Fruit fly (Drosophila melanogaster) whole organism, embryonic: ENCODE data around the gene CG32137.

Experiments used
- Aef1 ChIP-seq: fragments of 200-800 bp; sonication (Bioruptor generic); IDR thresholded peaks from 3 replicates; pipeline ENCODE4 v1.3.6; 2022; ENCODE audit warnings: missing biosample characterization, missing genetic modification characterization
- CG10267 ChIP-seq: fragments of 200-800 bp; sonication (Bioruptor generic); optimal IDR thresholded peaks from 2 replicates; lab custom pipeline; 2018; ENCODE audit warnings: missing biosample characterization, mild to moderate bottlenecking, missing genetic modification characterization, moderate library complexity
- CG11723 ChIP-seq: fragments of 200-800 bp; sonication (Bioruptor generic); optimal IDR thresholded peaks from 2 replicates; lab custom pipeline; 2017; ENCODE audit warnings: missing biosample characterization, mild to moderate bottlenecking, missing genetic modification characterization
- CG12155 ChIP-seq: fragments of 200-800 bp; sonication (Bioruptor generic); optimal IDR thresholded peaks from 3 replicates; lab custom pipeline; 2016; ENCODE audit warnings: missing biosample characterization, missing genetic modification characterization
- CG13287 ChIP-seq: fragments of 200-800 bp; sonication (Bioruptor generic); IDR thresholded peaks from 2 replicates; pipeline ENCODE4 v1.3.6; 2022; ENCODE audit warnings: missing biosample characterization, missing genetic modification characterization; ENCODE audit not compliant: partially characterized antibody
- CG13296 ChIP-seq: fragments of 200-800 bp; sonication (Bioruptor generic); optimal IDR thresholded peaks from 3 replicates; lab custom pipeline; 2018; ENCODE audit warnings: missing biosample characterization, mild to moderate bottlenecking, missing genetic modification characterization
- CG14965 ChIP-seq: fragments of 200-800 bp; sonication (Bioruptor generic); optimal IDR thresholded peaks from 2 replicates; lab custom pipeline; 2016; ENCODE audit warnings: missing biosample characterization, missing genetic modification characterization, borderline replicate concordance
- CG1647 ChIP-seq: fragments of 200-800 bp; sonication (Bioruptor generic); optimal IDR thresholded peaks from 3 replicates; lab custom pipeline; 2016; ENCODE audit warnings: missing biosample characterization, missing genetic modification characterization
- CG16863 ChIP-seq: fragments of 200-800 bp; sonication (Bioruptor generic); optimal IDR thresholded peaks from 3 replicates; lab custom pipeline; 2016; ENCODE audit warnings: missing biosample characterization, missing genetic modification characterization
- CG1832 ChIP-seq: fragments of 200-800 bp; sonication (Bioruptor generic); optimal IDR thresholded peaks from 2 replicates; lab custom pipeline; 2017; ENCODE audit warnings: missing biosample characterization, mild to moderate bottlenecking, missing genetic modification characterization, inconsistent platforms
- CG18619 ChIP-seq: fragments of 200-800 bp; sonication (Bioruptor generic); optimal IDR thresholded peaks from 3 replicates; lab custom pipeline; 2017; ENCODE audit warnings: missing biosample characterization, mild to moderate bottlenecking, missing genetic modification characterization
- CG2116 ChIP-seq: fragments of 200-800 bp; sonication (Bioruptor generic); optimal IDR thresholded peaks from 3 replicates; lab custom pipeline; 2018; ENCODE audit warnings: missing biosample characterization, mild to moderate bottlenecking, missing genetic modification characterization
- CG31388 ChIP-seq: fragments of 200-800 bp; sonication (Bioruptor generic); optimal IDR thresholded peaks from 2 replicates; lab custom pipeline; 2016; ENCODE audit warnings: missing biosample characterization, missing genetic modification characterization
- CG3847 ChIP-seq: fragments of 200-800 bp; sonication (Bioruptor generic); IDR thresholded peaks from 2 replicates; pipeline ENCODE4 v1.3.6; 2022; ENCODE audit warnings: missing biosample characterization, missing genetic modification characterization
- CG3995 ChIP-seq: fragments of 200-800 bp; sonication (Bioruptor generic); optimal IDR thresholded peaks from 3 replicates; lab custom pipeline; 2016; ENCODE audit warnings: missing biosample characterization, missing genetic modification characterization
- CG4424 ChIP-seq: fragments of 200-800 bp; sonication (Bioruptor generic); optimal IDR thresholded peaks from 3 replicates; lab custom pipeline; 2016; ENCODE audit warnings: missing biosample characterization, missing genetic modification characterization
- CG5180 ChIP-seq: fragments of 200-800 bp; sonication (Bioruptor generic); optimal IDR thresholded peaks from 3 replicates; lab custom pipeline; 2017; ENCODE audit warnings: missing biosample characterization, missing genetic modification characterization, mild to moderate bottlenecking, moderate library complexity, missing genetic modification reagents
- CG6254 ChIP-seq: fragments of 200-800 bp; sonication (Bioruptor generic); optimal IDR thresholded peaks from 3 replicates; lab custom pipeline; 2017; ENCODE audit warnings: mild to moderate bottlenecking, missing biosample characterization, missing genetic modification reagents, missing genetic modification characterization
- CG6272 ChIP-seq: fragments of 200-800 bp; sonication (Bioruptor generic); IDR thresholded peaks from 2 replicates; pipeline ENCODE4 v1.3.6; 2022; ENCODE audit warnings: missing biosample characterization, missing genetic modification characterization
- CG6813 ChIP-seq: fragments of 200-800 bp; sonication (Bioruptor generic); optimal IDR thresholded peaks from 2 replicates; lab custom pipeline; 2017; ENCODE audit warnings: missing biosample characterization, missing genetic modification characterization, mild to moderate bottlenecking, moderate library complexity, missing genetic modification reagents
- CG8290 ChIP-seq, 3 experiments: fragments of 200-800 bp; sonication (Bioruptor generic); optimal IDR thresholded peaks; 2 replicates each; lab custom pipeline; 2016 to 2019; ENCODE audit warnings: missing biosample characterization in 3 of 3, missing genetic modification characterization in 3 of 3, mild to moderate bottlenecking in 2 of 3, moderate library complexity in 1 of 3
- CrebB ChIP-seq: fragments of 200-800 bp; sonication (Bioruptor generic); optimal IDR thresholded peaks from 3 replicates; lab custom pipeline; 2018; ENCODE audit warnings: missing biosample characterization, mild to moderate bottlenecking, missing genetic modification characterization
- Doc2 ChIP-seq: fragments of 200-800 bp; sonication (Bioruptor generic); IDR thresholded peaks from 2 replicates; pipeline ENCODE4 v1.3.6; 2022; ENCODE audit warnings: missing biosample characterization, missing genetic modification characterization
- ERR ChIP-seq: fragments of 200-800 bp; sonication (Bioruptor generic); optimal IDR thresholded peaks from 2 replicates; lab custom pipeline; 2016; ENCODE audit warnings: missing biosample characterization, missing genetic modification characterization
- Gsc ChIP-seq: fragments of 200-800 bp; sonication (Bioruptor generic); IDR thresholded peaks from 2 replicates; pipeline ENCODE4 v1.3.6; 2022; ENCODE audit warnings: missing biosample characterization, missing genetic modification characterization
- Hr51 ChIP-seq, 2 experiments: fragments of 200-800 bp; sonication (Bioruptor generic); optimal IDR thresholded peaks; 2 replicates in 1 of 2; 3 replicates in 1 of 2; lab custom pipeline; 2016 to 2018; ENCODE audit warnings: missing biosample characterization in 2 of 2, missing genetic modification characterization in 2 of 2, mild to moderate bottlenecking in 1 of 2, moderate library complexity in 1 of 2
- Meics ChIP-seq: fragments of 200-800 bp; sonication (Bioruptor generic); optimal IDR thresholded peaks from 2 replicates; lab custom pipeline; 2017; ENCODE audit warnings: missing biosample characterization, mild to moderate bottlenecking, missing genetic modification characterization
- Ptx1 ChIP-seq: fragments of 200-800 bp; sonication (Bioruptor generic); IDR thresholded peaks from 2 replicates; pipeline ENCODE4 v1.3.6; 2022; ENCODE audit warnings: missing biosample characterization, missing genetic modification characterization
- Side ChIP-seq: fragments of 200-800 bp; sonication (Bioruptor generic); optimal IDR thresholded peaks from 2 replicates; lab custom pipeline; 2016; ENCODE audit warnings: missing biosample characterization, missing genetic modification characterization
- Usf ChIP-seq: fragments of 200-800 bp; sonication (Bioruptor generic); optimal IDR thresholded peaks from 2 replicates; lab custom pipeline; 2017; ENCODE audit warnings: missing genotype, missing biosample characterization, missing genetic modification characterization
- br ChIP-seq: fragments of >200 bp; optimal IDR thresholded peaks from 2 replicates; lab custom pipeline; 2017
- chm ChIP-seq: fragments of 200-800 bp; sonication (Bioruptor generic); IDR thresholded peaks from 2 replicates; pipeline ENCODE4 v1.3.6; 2022; ENCODE audit warnings: missing biosample characterization, missing genetic modification characterization
- crol ChIP-seq: fragments of 200-800 bp; sonication (Bioruptor generic); IDR thresholded peaks from 2 replicates; pipeline ENCODE4 v1.3.6; 2022; ENCODE audit warnings: missing biosample characterization, missing genetic modification characterization
- dm ChIP-seq: fragments of 200-800 bp; sonication (Bioruptor generic); optimal IDR thresholded peaks from 3 replicates; lab custom pipeline; 2016; ENCODE audit warnings: missing biosample characterization, missing genetic modification characterization
- fu2 ChIP-seq: fragments of 200-800 bp; sonication (Bioruptor generic); optimal IDR thresholded peaks from 2 replicates; lab custom pipeline; 2016; ENCODE audit warnings: missing biosample characterization, missing genetic modification characterization
- grn ChIP-seq: fragments of 200-800 bp; sonication (Bioruptor generic); optimal IDR thresholded peaks from 3 replicates; lab custom pipeline; 2017; ENCODE audit warnings: missing biosample characterization, missing genetic modification characterization
- hkb ChIP-seq, 2 experiments: fragments of 200-800 bp in 1 of 2; fragments of >200 bp in 1 of 2; sonication (Bioruptor generic) in 1 of 2; IDR thresholded peaks in 1 of 2; optimal IDR thresholded peaks in 1 of 2; 2 replicates each; pipeline versions ENCODE4 v1.3.6 to Lab custom; 2017 to 2022; ENCODE audit warnings: missing biosample characterization in 1 of 2, missing genetic modification characterization in 1 of 2
- mld ChIP-seq: fragments of 200-800 bp; sonication (Bioruptor generic); IDR thresholded peaks from 3 replicates; pipeline ENCODE4 v1.3.6; 2022; ENCODE audit warnings: missing biosample characterization, missing genetic modification characterization; ENCODE audit not compliant: partially characterized antibody
- nmo ChIP-seq: fragments of 200-800 bp; sonication (Bioruptor generic); optimal IDR thresholded peaks from 2 replicates; lab custom pipeline; 2018; ENCODE audit warnings: missing biosample characterization, mild to moderate bottlenecking, missing genetic modification characterization, moderate library complexity
- pnt ChIP-seq: fragments of 200-800 bp; sonication (Bioruptor generic); optimal IDR thresholded peaks from 3 replicates; lab custom pipeline; 2016; ENCODE audit warnings: missing biosample characterization, missing genetic modification characterization
- psq ChIP-seq: fragments of 200-800 bp; sonication (Bioruptor generic); optimal IDR thresholded peaks from 2 replicates; lab custom pipeline; 2017; ENCODE audit warnings: missing biosample characterization, missing genetic modification characterization
- rib ChIP-seq: fragments of 200-800 bp; sonication (Bioruptor generic); IDR thresholded peaks from 2 replicates; pipeline ENCODE4 v1.3.6; 2022; ENCODE audit warnings: missing biosample characterization, missing genetic modification characterization
- schlank ChIP-seq: fragments of 200-800 bp; sonication (Bioruptor generic); optimal IDR thresholded peaks from 2 replicates; lab custom pipeline; 2018; ENCODE audit warnings: missing biosample characterization, mild to moderate bottlenecking, missing genetic modification characterization
- sima ChIP-seq: fragments of 200-800 bp; sonication (Bioruptor generic); optimal IDR thresholded peaks from 2 replicates; lab custom pipeline; 2016; ENCODE audit warnings: missing biosample characterization, missing genetic modification characterization
- tll ChIP-seq, 2 experiments: fragments of 200-800 bp in 1 of 2; fragments of >200 bp in 1 of 2; sonication (Bioruptor generic) in 1 of 2; optimal IDR thresholded peaks; 2 replicates each; lab custom pipeline; 2017 to 2019; ENCODE audit warnings: missing biosample characterization in 2 of 2, missing genetic modification characterization in 2 of 2, mild to moderate bottlenecking in 1 of 2, moderate library complexity in 1 of 2
- trem ChIP-seq: fragments of 200-800 bp; optimal IDR thresholded peaks from 3 replicates; lab custom pipeline; 2019; ENCODE audit warnings: missing biosample characterization, mild to moderate bottlenecking, missing genetic modification characterization, moderate library complexity
- vfl ChIP-seq: fragments of 200-800 bp; sonication (Bioruptor generic); optimal IDR thresholded peaks from 2 replicates; lab custom pipeline; 2016; ENCODE audit warnings: missing biosample characterization, missing genetic modification characterization
- zen ChIP-seq: fragments of 200-800 bp; sonication (Bioruptor generic); optimal IDR thresholded peaks from 3 replicates; lab custom pipeline; 2018; ENCODE audit warnings: missing biosample characterization, mild to moderate bottlenecking, missing genetic modification characterization, moderate library complexity

Gene CG32137

DNA sequence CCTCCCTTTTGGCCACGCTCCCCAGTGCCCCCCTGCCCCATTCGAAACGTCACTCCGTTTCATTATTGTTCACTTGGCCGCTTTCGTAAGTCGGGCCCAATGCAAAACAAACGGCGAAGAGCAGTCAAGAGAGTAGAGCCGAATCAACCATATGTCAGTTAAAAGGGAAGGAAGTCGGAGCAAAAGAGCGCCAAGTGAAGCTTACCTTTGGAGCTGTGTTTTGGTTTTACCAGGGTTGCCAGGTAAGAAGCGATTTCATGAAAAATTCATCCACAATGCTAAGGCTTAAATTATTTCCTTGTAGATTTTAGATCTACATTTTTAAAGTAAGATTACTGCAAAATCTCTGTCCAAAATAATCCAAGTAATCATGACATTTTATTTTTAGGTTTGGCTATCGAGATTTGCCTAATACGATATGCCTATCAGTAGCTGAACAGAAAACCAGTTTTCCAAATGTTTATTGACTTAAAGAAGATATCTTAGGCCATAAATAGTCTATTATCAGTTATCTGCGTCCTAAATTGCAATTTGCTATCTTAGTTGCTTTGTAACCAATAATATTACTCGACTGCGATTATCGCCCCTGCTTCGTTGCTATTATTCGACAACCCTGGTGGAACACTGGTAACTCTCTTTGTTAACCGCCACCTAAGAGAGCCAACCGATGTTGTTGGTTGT is 440 bp upstream of the CG32137 start (continued):
- peak; percentile 87 for TF ChIP-seq nmo (GFP tag; lab: Kevin White, UChicago)
- peak; percentile 77 for TF ChIP-seq dm (GFP tag; lab: Kevin White, UChicago)
- TF ChIP-seq mld (GFP tag; lab: Robert Waterston, UW), result no peak
- peak; percentile 75 for TF ChIP-seq CG1647 (GFP tag; lab: Kevin White, UChicago)
- peak; percentile 69 for TF ChIP-seq vfl (GFP tag; lab: Kevin White, UChicago)
- peak; percentile 81 for TF ChIP-seq CG12155 (GFP tag; lab: Kevin White, UChicago)
- peak; percentile 43; the same call in 2 of the 3 replicates for TF ChIP-seq Aef1
- TF ChIP-seq Gsc (GFP tag; lab: Robert Waterston, UW), result no peak
- peak; percentile 82 for TF ChIP-seq CG6813 (GFP tag; lab: Kevin White, UChicago)
- peak; percentile 66 for TF ChIP-seq CG6254 (GFP tag; lab: Kevin White, UChicago)
- TF ChIP-seq chm (GFP tag; lab: Robert Waterston, UW), result no peak; the same call in none of the 2 replicates
- no peak for TF ChIP-seq CG1832 (GFP tag; lab: Kevin White, UChicago)
- TF ChIP-seq hkb (optimal IDR thresholded peaks at IDR 0.05; lab: Kevin White, UChicago), result no peak
- peak; percentile 76 for TF ChIP-seq hkb (GFP tag; IDR thresholded peaks at IDR 0.05; lab: Robert Waterston, UW)
- TF ChIP-seq CrebB (tag; lab: Kevin White, UChicago), result peak; percentile 70
- TF ChIP-seq grn, result peak; percentile 83
- no peak for TF ChIP-seq Meics (GFP tag; lab: Kevin White, UChicago)
- peak; percentile 57 for TF ChIP-seq CG8290 (GFP tag; optimal IDR thresholded peaks at IDR 0.05; lab: Kevin White, UChicago)
- TF ChIP-seq CG8290 (tag; optimal IDR thresholded peaks at IDR 0.05; lab: Kevin White, UChicago), result peak; percentile 69 to 75
- no peak for TF ChIP-seq rib (GFP tag; lab: Robert Waterston, UW)
- TF ChIP-seq CG11723, result peak; percentile 92
- no peak for TF ChIP-seq CG13287 (GFP tag; lab: Robert Waterston, UW)
- peak; percentile 30 for TF ChIP-seq schlank
- TF ChIP-seq sima, result peak; percentile 65
- peak; percentile 73 for TF ChIP-seq CG3995 (GFP tag; lab: Kevin White, UChicago)
- peak; percentile 48 for TF ChIP-seq zen (tag; lab: Kevin White, UChicago)
- no peak for TF ChIP-seq Doc2
- TF ChIP-seq ERR (GFP tag; lab: Kevin White, UChicago), result peak; percentile 79
- peak; percentile 92 for TF ChIP-seq CG18619 (GFP tag; lab: Kevin White, UChicago)
- peak; percentile 92 for TF ChIP-seq CG4424 (GFP tag; lab: Kevin White, UChicago)
- peak; percentile 81 for TF ChIP-seq CG5180 (GFP tag; lab: Kevin White, UChicago)
- peak; percentile 70 for TF ChIP-seq trem (tag; lab: Kevin White, UChicago)
- TF ChIP-seq CG10267, result peak; percentile 86
- TF ChIP-seq pnt, result peak; percentile 80
- TF ChIP-seq CG3847 (GFP tag; lab: Robert Waterston, UW), result peak; percentile 69; the same call in 1 of the 2 replicates
- TF ChIP-seq CG14965 (GFP tag; lab: Kevin White, UChicago), result peak; percentile 66
- TF ChIP-seq fu2, result peak; percentile 91
- peak in 1 of 2 experiments; percentile 24 for TF ChIP-seq tll (GFP tag; optimal IDR thresholded peaks at IDR 0.05; lab: Kevin White, UChicago)
- TF ChIP-seq Ptx1, result peak; percentile 76
- peak; percentile 90 for TF ChIP-seq CG16863 (GFP tag; lab: Kevin White, UChicago)
- TF ChIP-seq CG2116 (GFP tag; lab: Kevin White, UChicago), result peak; percentile 71
- peak; percentile 61 for TF ChIP-seq CG6272
- TF ChIP-seq CG13296 (GFP tag; lab: Kevin White, UChicago), result peak; percentile 93
- TF ChIP-seq Side (GFP tag; lab: Kevin White, UChicago), result peak; percentile 90
- peak; percentile 90 for TF ChIP-seq Usf (GFP tag; lab: Kevin White, UChicago)
- peak; percentile 83 to 93 for TF ChIP-seq Hr51 (GFP tag; optimal IDR thresholded peaks at IDR 0.05; lab: Kevin White, UChicago)
- peak; percentile 53 for TF ChIP-seq crol (GFP tag; lab: Robert Waterston, UW)
- TF ChIP-seq CG31388 (GFP tag; lab: Kevin White, UChicago), result peak; percentile 51
- no peak for TF ChIP-seq br
- TF ChIP-seq psq (GFP tag; lab: Kevin White, UChicago), result peak; percentile 43
